In the genomic region with DNA sequence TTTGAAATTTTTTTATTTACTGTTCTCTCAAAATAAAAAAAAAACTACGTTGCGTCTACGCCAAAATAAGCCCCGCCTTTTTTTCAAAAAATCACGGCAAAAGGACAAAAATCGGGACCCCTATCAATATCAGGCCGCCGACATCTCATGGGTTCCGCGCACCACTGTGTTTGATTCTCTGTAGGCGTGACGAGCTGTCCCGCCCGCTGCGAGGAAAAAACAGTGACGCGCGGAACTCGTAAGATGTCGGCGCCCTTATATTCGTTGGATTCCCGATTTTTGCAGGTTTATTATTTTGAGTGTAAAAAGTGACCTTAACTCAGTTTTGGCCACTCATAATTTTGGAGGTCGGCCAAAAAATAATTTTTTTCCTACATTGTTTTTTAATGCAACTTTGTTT, we compare ENCODE assay signal across 2 worm cellular contexts.
TF ChIP-seq lines count a peak whose summit lies in the region.

No protein-coding gene starts in this region.

TF ChIP-seq in whole organism, L1 larva, 84 proteins besides CTCF, POLR2A, EP300 and RAD21:
- no peak for TF ChIP-seq mef-2 (tag; optimal IDR thresholded peaks at IDR 0.05; lab: Kevin White, UChicago)
- TF ChIP-seq C34B4.2 (tag; optimal IDR thresholded peaks at IDR 0.05; lab: Kevin White, UChicago): no peak
- no peak for TF ChIP-seq zip-4 (GFP tag; optimal IDR thresholded peaks at IDR 0.05; lab: Kevin White, UChicago)
- TF ChIP-seq snpc-4 (tag; optimal IDR thresholded peaks at IDR 0.05; lab: Kevin White, UChicago): peak; percentile 42
- no peak for TF ChIP-seq C04F5.9 (tag; optimal IDR thresholded peaks at IDR 0.05; lab: Kevin White, UChicago)

TF ChIP-seq in whole organism, young adult, 124 proteins besides CTCF, POLR2A, EP300 and RAD21:
- TF ChIP-seq zfh-2 (GFP tag; conservative IDR thresholded peaks at IDR 0.05; lab: Robert Waterston, UW) (0 out of 2 replicates have a peak, but pooled peaks have one; percentile 16), aptf-2 (GFP tag; conservative IDR thresholded peaks at IDR 0.05; lab: Robert Waterston, UW) (no peak), chd-7 (tag; optimal IDR thresholded peaks at IDR 0.05; lab: Kevin White, UChicago) (no peak), egl-18 (GFP tag; IDR thresholded peaks at IDR 0.05; lab: Robert Waterston, UW) (no peak), xnd-1 (tag; optimal IDR thresholded peaks at IDR 0.05; lab: Kevin White, UChicago) (no peak), snpc-4 (GFP tag; optimal IDR thresholded peaks at IDR 0.05; lab: Kevin White, UChicago) (no peak), snpc-4 (tag; optimal IDR thresholded peaks at IDR 0.05; lab: Kevin White, UChicago) (peak in 2 of 4 experiments; percentile 64 to 72)
